Fruit fly (Drosophila melanogaster): Measurements from ENCODE around the gene tefu.

The tefu gene

DNA sequence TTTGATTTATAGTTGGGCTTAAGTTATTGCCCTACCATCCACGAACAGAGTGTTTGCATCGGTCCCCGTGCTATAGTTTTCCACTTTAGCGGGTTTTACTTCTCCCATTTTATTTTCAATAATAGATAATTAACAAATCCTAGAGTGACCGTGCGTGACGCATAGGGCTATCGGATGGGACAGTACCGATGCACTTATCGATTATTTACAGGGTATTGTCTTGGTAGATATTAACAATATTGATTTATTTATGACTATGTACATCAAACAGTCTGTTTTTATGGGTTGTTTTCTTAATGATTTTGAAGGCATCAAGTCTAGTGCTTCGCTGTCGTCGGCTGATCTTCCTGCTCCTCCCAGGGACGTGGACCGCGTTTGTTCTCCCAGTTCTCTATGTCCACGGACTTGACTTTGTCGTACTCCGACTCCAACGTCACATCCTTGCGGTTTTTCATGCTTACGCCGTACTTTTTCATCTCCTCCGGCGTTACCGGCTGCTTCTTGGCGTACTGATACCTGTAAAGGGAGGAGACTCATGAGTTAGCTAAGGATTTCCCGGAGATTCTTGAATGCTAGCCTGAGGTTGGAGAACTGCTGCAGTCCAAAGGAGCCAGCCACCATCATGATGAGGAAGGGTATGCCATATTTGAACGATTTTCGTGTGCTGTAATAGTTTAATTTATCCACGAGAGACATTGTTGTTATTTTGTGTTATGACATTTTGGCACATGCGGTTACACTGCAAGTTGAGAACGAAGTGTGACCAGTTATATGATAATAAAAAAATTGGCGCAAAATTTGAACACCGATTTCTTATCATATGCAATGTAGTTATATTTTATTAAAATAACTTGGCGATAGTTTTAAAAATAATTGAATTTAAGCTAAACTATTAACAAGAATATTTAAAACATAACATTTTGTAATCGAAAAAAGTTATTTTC is 36.2 kb upstream of the tefu start, which contains the start of the genes MRG15 and Tm1 (continued):
- TF ChIP-seq ro (GFP tag; IDR thresholded peaks at IDR 0.05) (no peak), Dp (GFP tag; optimal IDR thresholded peaks at IDR 0.05) (peak; percentile 88), CTCF (GFP tag; optimal IDR thresholded peaks at IDR 0.05) (no peak), ftz-f1 (GFP tag; optimal IDR thresholded peaks at IDR 0.05) (peak; percentile 14), Aef1 (GFP tag; IDR thresholded peaks at IDR 0.05) (no peak), Lpt (GFP tag; optimal IDR thresholded peaks at IDR 0.05) (no peak), peb (GFP tag; IDR thresholded peaks at IDR 0.05) (no peak), tll (GFP tag; optimal IDR thresholded peaks at IDR 0.05) (no peak), CG3281 (GFP tag; optimal IDR thresholded peaks at IDR 0.05) (no peak), eyg (GFP tag; optimal IDR thresholded peaks at IDR 0.05) (no peak), CG17385 (GFP tag; optimal IDR thresholded peaks at IDR 0.05) (no peak), maf-S (GFP tag; optimal IDR thresholded peaks at IDR 0.05) (no peak), Sry-δ (GFP tag; optimal IDR thresholded peaks at IDR 0.05) (peak; percentile 37), sens-2 (GFP tag; IDR thresholded peaks at IDR 0.05) (no peak), onecut (GFP tag; IDR thresholded peaks at IDR 0.05) (peak; percentile 84), CG18764 (GFP tag; optimal IDR thresholded peaks at IDR 0.05) (no peak), zf30C (GFP tag; optimal IDR thresholded peaks at IDR 0.05) (no peak), esg (GFP tag; conservative IDR thresholded peaks at IDR 0.05) (no peak), ash1 (GFP tag; optimal IDR thresholded peaks at IDR 0.05) (no peak), ken (GFP tag; IDR thresholded peaks at IDR 0.05) (no peak), sc (optimal IDR thresholded peaks at IDR 0.05) (no peak), sc (GFP tag; optimal IDR thresholded peaks at IDR 0.05) (no peak), CG18619 (GFP tag; optimal IDR thresholded peaks at IDR 0.05) (no peak), sens (GFP tag) (peak; percentile 79), NC2α (GFP tag; optimal IDR thresholded peaks at IDR 0.05) (no peak), Atf3 (GFP tag; optimal IDR thresholded peaks at IDR 0.05) (no peak), CG3995 (GFP tag; optimal IDR thresholded peaks at IDR 0.05) (no peak), ATbp (GFP tag; optimal IDR thresholded peaks at IDR 0.05) (no peak), CG33213 (GFP tag; optimal IDR thresholded peaks at IDR 0.05) (no peak), CG30020 (tag; optimal IDR thresholded peaks at IDR 0.05) (no peak), Ravus (GFP tag; IDR thresholded peaks at IDR 0.05) (no peak), CG7928 (GFP tag; optimal IDR thresholded peaks at IDR 0.05) (no peak), CG1792 (GFP tag; optimal IDR thresholded peaks at IDR 0.05) (no peak), pfk (GFP tag; optimal IDR thresholded peaks at IDR 0.05) (no peak), ap (GFP tag; IDR thresholded peaks at IDR 0.05) (no peak), BEAF-32 (GFP tag; optimal IDR thresholded peaks at IDR 0.05) (peak; percentile 78), CG2120 (GFP tag; optimal IDR thresholded peaks at IDR 0.05) (peak; percentile 9), CG17912 (GFP tag; optimal IDR thresholded peaks at IDR 0.05) (no peak), Mes4 (GFP tag; optimal IDR thresholded peaks at IDR 0.05) (no peak), CG7357 (GFP tag; IDR thresholded peaks at IDR 0.05) (no peak), pb (GFP tag; optimal IDR thresholded peaks at IDR 0.05) (no peak), unc-4 (GFP tag; IDR thresholded peaks at IDR 0.05; ENCODE audit: partially characterized antibody) (peak; percentile 70), CG13296 (GFP tag; optimal IDR thresholded peaks at IDR 0.05) (no peak), CG32772 (GFP tag; IDR thresholded peaks at IDR 0.05) (no peak), CG11723 (GFP tag; optimal IDR thresholded peaks at IDR 0.05) (no peak), CG12391 (tag; optimal IDR thresholded peaks at IDR 0.05) (no peak), CG3407 (GFP tag; optimal IDR thresholded peaks at IDR 0.05) (no peak), CG31365 (tag; optimal IDR thresholded peaks at IDR 0.05) (no peak), CG12236 (GFP tag; optimal IDR thresholded peaks at IDR 0.05) (no peak), Doc3 (GFP tag; IDR thresholded peaks at IDR 0.05; ENCODE audit: partially characterized antibody) (peak; percentile 70), Vsx1 (GFP tag; optimal IDR thresholded peaks at IDR 0.05) (no peak)

Data from whole organism, embryonic.